Fruit fly (Drosophila melanogaster): ENCODE measurements around the gene ATP8B.

DNA sequence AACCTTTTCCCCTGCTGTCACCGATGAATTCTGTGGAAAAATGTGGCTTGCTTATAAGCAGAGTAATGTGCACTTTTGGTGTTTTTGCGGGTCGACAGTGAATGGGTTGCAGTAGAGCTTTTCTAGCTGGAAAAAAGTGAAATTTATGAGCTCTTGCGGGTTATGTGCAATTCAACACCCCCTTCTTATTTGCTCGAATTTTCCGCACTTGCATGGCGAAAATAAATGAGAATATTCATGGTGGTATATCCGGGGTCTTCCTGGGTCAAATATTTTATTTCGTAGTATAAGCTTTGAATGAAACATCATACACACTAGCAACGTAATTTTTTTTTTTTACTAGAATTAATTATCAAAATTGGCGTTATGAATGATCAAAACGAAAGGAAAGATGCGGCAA is 50.2 kb downstream of the ATP8B start, which contains the start of gene CG14736:
- no peak for TF ChIP-seq woc (GFP tag; optimal IDR thresholded peaks at IDR 0.05)
- TF ChIP-seq psq (GFP tag; optimal IDR thresholded peaks at IDR 0.05), result no peak
- no peak for TF ChIP-seq sv (GFP tag; optimal IDR thresholded peaks at IDR 0.05)

Measured in whole organism, wandering third instar larva.